Worm (Caenorhabditis elegans): ENCODE measurements around the gene skr-7.

Gene skr-7

DNA sequence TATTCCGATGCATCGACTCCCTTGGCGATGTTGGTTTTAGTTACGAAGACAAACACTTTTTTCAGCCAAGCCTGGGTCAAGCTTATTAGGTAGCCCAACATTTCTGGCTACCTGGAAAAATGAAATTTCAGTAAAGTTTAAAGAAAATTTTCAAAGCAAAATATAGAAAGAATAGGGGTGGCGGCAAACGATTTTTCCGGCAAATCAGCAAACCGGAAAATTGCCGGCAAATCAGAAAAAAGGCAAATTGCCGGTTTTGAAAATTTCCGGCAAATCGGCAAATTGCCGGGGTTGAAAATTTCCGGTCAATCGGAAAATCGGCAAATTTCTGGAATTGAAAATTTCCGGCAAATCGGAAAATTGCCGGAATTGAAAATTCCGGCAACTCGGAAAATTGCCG lies 44.6 kb upstream of the skr-7 start, which contains the start of gene F32D1.8:
Gene F32D1.8, minus strand, starts transcription at position 101 of the 400 bp plus-strand sequence.
- TF ChIP-seq ceh-9 (tag; optimal IDR thresholded peaks at IDR 0.05) (no peak), elt-3 (tag; optimal IDR thresholded peaks at IDR 0.05) (no peak), nhr-23 (tag; optimal IDR thresholded peaks at IDR 0.05) (no peak), egl-27 (tag; optimal IDR thresholded peaks at IDR 0.05) (no peak), tbx-2 (tag; optimal IDR thresholded peaks at IDR 0.05) (no peak), ama-1 (optimal IDR thresholded peaks at IDR 0.05) (no peak), egl-5 (tag; optimal IDR thresholded peaks at IDR 0.05) (no peak)

- no peak for TF ChIP-seq nhr-43 (tag; optimal IDR thresholded peaks at IDR 0.05; ENCODE audit: poor library complexity, severe bottlenecking)
- TF ChIP-seq ztf-4 (tag; optimal IDR thresholded peaks at IDR 0.05) = no peak
- TF ChIP-seq nhr-28 (tag; optimal IDR thresholded peaks at IDR 0.05) = no peak
These were observed 39.9 kb upstream of the skr-7 start, which contains the start of gene F13A2.1 for ce11 chrV:4382298-4382697. Gene F13A2.1, minus strand, starts transcription at chrV:4382398.

DNA sequence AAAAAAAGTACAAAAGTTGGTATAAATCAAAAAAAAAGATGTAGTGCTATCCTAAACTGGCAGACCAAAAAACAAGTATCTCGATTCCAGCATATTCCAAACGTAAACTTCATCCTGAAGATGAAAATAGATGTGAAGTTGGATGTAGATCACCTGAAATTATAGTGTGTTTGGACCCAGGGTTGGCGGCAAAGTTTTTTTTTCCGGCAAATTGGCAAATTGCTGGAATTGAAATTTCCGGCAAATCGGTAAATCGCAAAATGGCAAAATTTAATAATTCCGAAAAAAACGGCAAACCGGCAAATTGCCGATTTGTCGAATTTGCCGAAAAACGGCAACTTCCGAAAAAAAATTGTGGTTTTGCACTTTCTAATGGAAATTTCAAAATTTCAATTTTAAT lies 37.7 kb upstream of the skr-7 start, which contains the start of gene F13A2.2:
Gene F13A2.2, minus strand, starts transcription at position 101 of the 400 bp plus-strand sequence.
- TF ChIP-seq elt-3 (tag; optimal IDR thresholded peaks at IDR 0.05) (no peak), nhr-76 (tag; optimal IDR thresholded peaks at IDR 0.05) (no peak), ceh-16 (tag; optimal IDR thresholded peaks at IDR 0.05) (no peak), eor-1 (tag; optimal IDR thresholded peaks at IDR 0.05) (no peak), fkh-10 (GFP tag; optimal IDR thresholded peaks at IDR 0.05) (no peak), elt-2 (tag; optimal IDR thresholded peaks at IDR 0.05) (no peak), nhr-23 (tag; optimal IDR thresholded peaks at IDR 0.05) (no peak), aly-2 (tag; optimal IDR thresholded peaks at IDR 0.05) (no peak), R02D3.7 (tag; optimal IDR thresholded peaks at IDR 0.05) (no peak), nhr-77 (tag; optimal IDR thresholded peaks at IDR 0.05) (no peak), nhr-67 (tag; optimal IDR thresholded peaks at IDR 0.05) (no peak), egl-5 (tag; optimal IDR thresholded peaks at IDR 0.05) (no peak), nhr-25 (tag; optimal IDR thresholded peaks at IDR 0.05) (no peak), sea-2 (GFP tag; optimal IDR thresholded peaks at IDR 0.05) (no peak), fkh-2 (tag; optimal IDR thresholded peaks at IDR 0.05) (no peak), mml-1 (tag; optimal IDR thresholded peaks at IDR 0.05) (no peak), nhr-11 (tag; optimal IDR thresholded peaks at IDR 0.05) (no peak), egl-27 (tag; optimal IDR thresholded peaks at IDR 0.05) (no peak), unc-39 (tag; optimal IDR thresholded peaks at IDR 0.05) (no peak)

DNA sequence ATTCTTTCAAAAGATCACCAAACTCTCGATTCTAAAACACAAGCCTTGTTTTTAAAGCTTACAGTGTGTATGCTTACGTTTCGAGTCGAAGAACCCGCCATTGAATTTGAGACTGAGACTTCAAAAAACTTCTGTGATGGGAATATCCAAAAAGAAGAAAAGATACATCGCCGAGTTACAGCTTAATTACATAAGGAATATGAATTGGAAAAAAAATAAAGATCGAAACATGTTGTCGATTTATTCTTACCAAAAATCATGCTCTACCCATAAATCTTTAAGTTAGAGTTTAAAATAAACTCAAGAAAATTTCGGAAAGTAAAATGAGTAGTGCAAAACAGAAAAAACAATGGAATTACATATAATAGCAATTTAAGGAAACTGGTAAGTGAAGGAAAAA lies 36.1 kb upstream of the skr-7 start, which contains the start of gene F13A2.10:
Gene F13A2.10, minus strand, starts transcription at position 101 of the 400 bp plus-strand sequence.
- TF ChIP-seq ama-1 (optimal IDR thresholded peaks at IDR 0.05) (no peak), lin-15B (tag; optimal IDR thresholded peaks at IDR 0.05) (no peak), nhr-77 (tag; optimal IDR thresholded peaks at IDR 0.05) (no peak), mdl-1 (tag; optimal IDR thresholded peaks at IDR 0.05) (no peak), ceh-16 (tag; optimal IDR thresholded peaks at IDR 0.05) (no peak)

ce11 chrV:4387402-4387801 lies 34.8 kb upstream of the skr-7 start, which contains the start of gene F13A2.9:
Gene F13A2.9, minus strand, starts transcription at chrV:4387502.
- TF ChIP-seq nhr-237 (tag; optimal IDR thresholded peaks at IDR 0.05) = no peak
- no peak for TF ChIP-seq ceh-9 (tag; optimal IDR thresholded peaks at IDR 0.05)
- TF ChIP-seq ceh-28 (tag; optimal IDR thresholded peaks at IDR 0.05) = no peak
- TF ChIP-seq R02D3.7 (tag; optimal IDR thresholded peaks at IDR 0.05) = no peak
- no peak for TF ChIP-seq snpc-4 (tag; optimal IDR thresholded peaks at IDR 0.05)
- TF ChIP-seq daf-12 (tag; optimal IDR thresholded peaks at IDR 0.05) = no peak
- no peak for TF ChIP-seq sea-2 (GFP tag; optimal IDR thresholded peaks at IDR 0.05)
- no peak for TF ChIP-seq nfya-1 (tag; optimal IDR thresholded peaks at IDR 0.05; ENCODE audit: insufficient read depth)
- TF ChIP-seq zag-1 (tag; optimal IDR thresholded peaks at IDR 0.05) = no peak
- TF ChIP-seq ama-1 (optimal IDR thresholded peaks at IDR 0.05) = no peak
- TF ChIP-seq ceh-16 (tag; optimal IDR thresholded peaks at IDR 0.05) = no peak
- TF ChIP-seq aly-2 (tag; optimal IDR thresholded peaks at IDR 0.05) = no peak
- TF ChIP-seq lsy-12 (tag; optimal IDR thresholded peaks at IDR 0.05) = no peak
